Fruit fly (Drosophila melanogaster): Measurements from ENCODE around the gene CG6398.

CG6398 gene

dm6 chrX:17830644-17831043 lies at the start of gene CG6398:
TSS of gene CG6398 (plus strand) at chrX:17830828.
- TF ChIP-seq noc (tag; optimal IDR thresholded peaks at IDR 0.05): no peak

dm6 chrX:17780834-17781233 lies 49.8 kb upstream of the CG6398 start:
- no peak for TF ChIP-seq noc (tag; optimal IDR thresholded peaks at IDR 0.05)

- TF ChIP-seq noc (tag; optimal IDR thresholded peaks at IDR 0.05): no peak
Observed at dm6 chrX:17782058-17782457, 48.6 kb upstream of the CG6398 start.

- TF ChIP-seq noc (tag; optimal IDR thresholded peaks at IDR 0.05): no peak
Observed at dm6 chrX:17789413-17790054, 41.1 kb upstream of the CG6398 start.

dm6 chrX:17790072-17790471 lies 40.6 kb upstream of the CG6398 start:
- no peak for TF ChIP-seq noc (tag; optimal IDR thresholded peaks at IDR 0.05)

- TF ChIP-seq noc (tag; optimal IDR thresholded peaks at IDR 0.05): no peak
Observed at dm6 chrX:17790710-17791109, 39.9 kb upstream of the CG6398 start, which contains the start of gene OdsH. TSS of gene OdsH (plus strand) at chrX:17791010.

- TF ChIP-seq noc (tag; optimal IDR thresholded peaks at IDR 0.05): no peak
Observed at dm6 chrX:17799070-17799802, 31.4 kb upstream of the CG6398 start.

dm6 chrX:17799803-17800151 lies 30.9 kb upstream of the CG6398 start:
- no peak for TF ChIP-seq noc (tag; optimal IDR thresholded peaks at IDR 0.05)

- peak; percentile 18 for TF ChIP-seq noc (tag; optimal IDR thresholded peaks at IDR 0.05)
Observed at dm6 chrX:17802353-17803121, 28.1 kb upstream of the CG6398 start.

dm6 chrX:17804048-17804447 lies 26.6 kb upstream of the CG6398 start:
- TF ChIP-seq noc (tag; optimal IDR thresholded peaks at IDR 0.05): no peak

dm6 chrX:17806335-17806734 lies 24.3 kb upstream of the CG6398 start:
- no peak for TF ChIP-seq noc (tag; optimal IDR thresholded peaks at IDR 0.05)

dm6 chrX:17806973-17807372 lies 23.7 kb upstream of the CG6398 start:
- no peak for TF ChIP-seq noc (tag; optimal IDR thresholded peaks at IDR 0.05)

- TF ChIP-seq noc (tag; optimal IDR thresholded peaks at IDR 0.05): no peak
Observed at dm6 chrX:17812193-17812592, 18.4 kb upstream of the CG6398 start.

- no peak for TF ChIP-seq noc (tag; optimal IDR thresholded peaks at IDR 0.05)
Observed at dm6 chrX:17814783-17815182, 15.8 kb upstream of the CG6398 start.

- TF ChIP-seq noc (tag; optimal IDR thresholded peaks at IDR 0.05): no peak
Observed at dm6 chrX:17816437-17816836, 14.2 kb upstream of the CG6398 start.

dm6 chrX:17819635-17820139 lies 10.9 kb upstream of the CG6398 start, which contains the start of gene CG12986:
TSS of gene CG12986 (minus strand) at chrX:17819685.
- TF ChIP-seq noc (tag; optimal IDR thresholded peaks at IDR 0.05): no peak

Measured in whole organism, larva.